Worm (Caenorhabditis elegans) whole organism, L4 larva: ENCODE results near the gene C56C10.7.

Experiments
- D1046.2 ChIP-seq: fragments of 200-800 bp; sonication (Bioruptor generic); IDR thresholded peaks from 2 replicates; pipeline ENCODE4 v1.3.6; 2022; ENCODE audit warnings: missing genetic modification characterization, missing compliant biosample characterization
- Y48G9A.11 ChIP-seq: fragments of 200-800 bp; sonication (Bioruptor generic); IDR thresholded peaks from 2 replicates; pipeline ENCODE4 v1.3.6; 2022; ENCODE audit warnings: missing genetic modification reagents, missing genetic modification characterization, missing compliant biosample characterization
- ZK337.2 ChIP-seq: fragments of 200-800 bp; sonication (Bioruptor generic); IDR thresholded peaks from 2 replicates; pipeline ENCODE4 v1.3.6; 2022; ENCODE audit warnings: missing genetic modification reagents, missing genetic modification characterization, missing compliant biosample characterization
- aha-1 ChIP-seq: fragments of 150-350 bp; peaks from one replicate; lab custom pipeline; 2014; ENCODE audit warnings: missing biosample characterization, missing genetic modification characterization
- ama-1 ChIP-seq: fragments of 150-350 bp; optimal IDR thresholded peaks from 2 replicates; lab custom pipeline; 2014; ENCODE audit warnings: inconsistent platforms, mixed read lengths
- ceh-44 ChIP-seq: fragments of 200-800 bp; sonication (Bioruptor generic); IDR thresholded peaks from 2 replicates; pipeline ENCODE4 v1.3.6; 2022; ENCODE audit warnings: missing genetic modification reagents, missing genetic modification characterization, missing compliant biosample characterization
- ceh-82 ChIP-seq: sonication (generic microtip); optimal IDR thresholded peaks from 2 replicates; lab custom pipeline; 2017; ENCODE audit warnings: missing biosample characterization, missing genetic modification characterization
- cey-2 ChIP-seq: sonication (generic microtip); optimal IDR thresholded peaks from 3 replicates; lab custom pipeline; 2017; ENCODE audit warnings: missing genetic modification characterization, mild to moderate bottlenecking, missing compliant biosample characterization, antibody characterized with exemption, borderline replicate concordance; ENCODE audit not compliant: insufficient read depth
- daf-16 ChIP-seq, 3 experiments: sonication (generic microtip); optimal IDR thresholded peaks; 2 replicates each; lab custom pipeline; 2016 to 2017; ENCODE audit warnings: missing genetic modification characterization in 3 of 3, missing genetic modification reagents in 3 of 3, mild to moderate bottlenecking in 2 of 3, missing compliant biosample characterization in 2 of 3, missing biosample characterization in 1 of 3, moderate library complexity in 1 of 3
- daf-19 ChIP-seq: fragments of 200-800 bp; sonication (Bioruptor generic); conservative IDR thresholded peaks from 2 replicates; pipeline ENCODE4 v1.3.6; 2022; ENCODE audit warnings: missing genetic modification characterization, missing compliant biosample characterization
- dmd-6 ChIP-seq: fragments of 200-800 bp; sonication (Bioruptor generic); IDR thresholded peaks from 2 replicates; pipeline ENCODE4 v1.3.6; 2022; ENCODE audit warnings: missing genetic modification reagents, missing genetic modification characterization, missing compliant biosample characterization
- duxl-1 ChIP-seq: sonication (generic microtip); optimal IDR thresholded peaks from 2 replicates; lab custom pipeline; 2016; ENCODE audit warnings: mild to moderate bottlenecking, missing genetic modification characterization, moderate library complexity, missing compliant biosample characterization; ENCODE audit not compliant: poor library complexity
- dve-1 ChIP-seq: sonication (generic microtip); optimal IDR thresholded peaks from 2 replicates; lab custom pipeline; 2017; ENCODE audit warnings: antibody characterized with exemption, mild to moderate bottlenecking, missing genetic modification characterization, missing compliant biosample characterization; ENCODE audit not compliant: insufficient read depth
- egl-43 ChIP-seq: fragments of 200-800 bp; sonication (Bioruptor generic); IDR thresholded peaks from 2 replicates; pipeline ENCODE4 v1.3.6; 2022; ENCODE audit warnings: missing genetic modification reagents, missing genetic modification characterization, missing compliant biosample characterization
- hlh-11 ChIP-seq: fragments of 200-800 bp; sonication (Bioruptor generic); optimal IDR thresholded peaks from 2 replicates; lab custom pipeline; 2018; ENCODE audit warnings: mild to moderate bottlenecking, missing genetic modification characterization, missing compliant biosample characterization
- hlh-30 ChIP-seq: sonication (generic microtip); optimal IDR thresholded peaks from 2 replicates; lab custom pipeline; 2017; ENCODE audit warnings: antibody characterized with exemption, mild to moderate bottlenecking, missing genetic modification characterization, missing compliant biosample characterization; ENCODE audit not compliant: insufficient read depth
- lim-7 ChIP-seq: fragments of 200-800 bp; sonication (Bioruptor generic); IDR thresholded peaks from 2 replicates; pipeline ENCODE4 v1.3.6; 2022; ENCODE audit warnings: missing genetic modification characterization, missing compliant biosample characterization
- lin-1 ChIP-seq: fragments of 200-800 bp; sonication (Bioruptor generic); IDR thresholded peaks from 2 replicates; pipeline ENCODE4 v1.3.6; 2022; ENCODE audit warnings: missing genetic modification reagents, missing genetic modification characterization, missing compliant biosample characterization
- lin-29 ChIP-seq: fragments of 200-800 bp; sonication (Bioruptor generic); IDR thresholded peaks from 2 replicates; pipeline ENCODE4 v1.3.6; 2022; ENCODE audit warnings: missing genetic modification reagents, missing genetic modification characterization, missing compliant biosample characterization
- lin-38 ChIP-seq: fragments of 200-800 bp; sonication (Bioruptor generic); IDR thresholded peaks from 2 replicates; pipeline ENCODE4 v1.3.6; 2022; ENCODE audit warnings: missing genetic modification reagents, missing genetic modification characterization, missing compliant biosample characterization
- lir-3 ChIP-seq: sonication (generic microtip); optimal IDR thresholded peaks from 2 replicates; lab custom pipeline; 2016; ENCODE audit warnings: mild to moderate bottlenecking, missing genetic modification characterization, missing compliant biosample characterization
- mes-2 ChIP-seq: sonication (generic microtip); optimal IDR thresholded peaks from 2 replicates; lab custom pipeline; 2016; ENCODE audit warnings: missing genotype, mild to moderate bottlenecking, missing genetic modification characterization, missing compliant biosample characterization; ENCODE audit not compliant: poor library complexity, severe bottlenecking
- nhr-11 ChIP-seq: fragments of 150-350 bp; optimal IDR thresholded peaks from 2 replicates; lab custom pipeline; 2014; ENCODE audit warnings: missing biosample characterization, missing genetic modification characterization
- nhr-6 ChIP-seq: fragments of 150-350 bp; optimal IDR thresholded peaks from 2 replicates; lab custom pipeline; 2014; ENCODE audit warnings: missing biosample characterization, missing genetic modification characterization
- php-3 ChIP-seq: fragments of 200-800 bp; sonication (Bioruptor generic); IDR thresholded peaks from 2 replicates; pipeline ENCODE4 v1.3.6; 2022; ENCODE audit warnings: missing genetic modification reagents, missing genetic modification characterization, missing compliant biosample characterization
- rbr-2 ChIP-seq: sonication (generic microtip); optimal IDR thresholded peaks from 2 replicates; lab custom pipeline; 2016; ENCODE audit warnings: missing genotype, missing genetic modification characterization, missing compliant biosample characterization
- sdz-12 ChIP-seq: fragments of 200-800 bp; sonication (Bioruptor generic); optimal IDR thresholded peaks from 2 replicates; lab custom pipeline; 2018; ENCODE audit warnings: mild to moderate bottlenecking, missing genetic modification characterization, missing compliant biosample characterization
- skn-1 ChIP-seq: fragments of 150-350 bp; optimal IDR thresholded peaks from 2 replicates; lab custom pipeline; 2014; ENCODE audit warnings: missing biosample characterization, missing genetic modification characterization
- tag-97 ChIP-seq: fragments of 200-800 bp; sonication (Bioruptor generic); IDR thresholded peaks from 2 replicates; pipeline ENCODE4 v1.3.6; 2022; ENCODE audit warnings: missing genetic modification characterization, missing compliant biosample characterization
- tra-1 ChIP-seq: fragments of 200-800 bp; sonication (Bioruptor generic); IDR thresholded peaks from 2 replicates; pipeline ENCODE4 v1.3.6; 2022; ENCODE audit warnings: missing genetic modification reagents, missing genetic modification characterization, missing compliant biosample characterization
- unc-62 ChIP-seq, 3 experiments: fragments of 150-350 bp in 1 of 3; sonication (generic microtip); optimal IDR thresholded peaks in 2 of 3; peaks in 1 of 3; 1 replicate in 1 of 3; 2 replicates in 2 of 3; lab custom pipeline; 2014 to 2017; ENCODE audit warnings: missing biosample characterization in 3 of 3, missing genetic modification characterization in 3 of 3, missing genetic modification reagents in 3 of 3, missing genotype in 1 of 3
- zfp-3 ChIP-seq: fragments of 200-800 bp; sonication (Bioruptor generic); conservative IDR thresholded peaks from 2 replicates; pipeline ENCODE4 v1.3.6; 2022; ENCODE audit warnings: missing genetic modification reagents, missing genetic modification characterization, missing compliant biosample characterization

C56C10.7 gene

ce11 chrII:6562203-6562867, 25.0 kb downstream of the C56C10.7 start (continued):
- TF ChIP-seq lir-3 (tag; lab: Kevin White, UChicago) (no peak), ceh-44 (GFP tag; lab: Robert Waterston, UW) (no peak), egl-43 (GFP tag; lab: Robert Waterston, UW) (no peak), D1046.2 (GFP tag; lab: Robert Waterston, UW) (no peak), lim-7 (GFP tag; lab: Robert Waterston, UW) (no peak), lin-29 (GFP tag; lab: Robert Waterston, UW) (0 out of 2 replicates have a peak, but pooled peaks have one; percentile 37), lin-38 (GFP tag; lab: Robert Waterston, UW) (no peak), unc-62 (GFP tag; optimal IDR thresholded peaks at IDR 0.05 in 1 of 2; lab: Kevin White, UChicago) (peak in 1 of 2 experiments; percentile 92), unc-62 (tag; optimal IDR thresholded peaks at IDR 0.05; lab: Kevin White, UChicago) (no peak), Y48G9A.11 (GFP tag; lab: Robert Waterston, UW) (no peak), mes-2 (no peak), tag-97 (no peak), dve-1 (tag; lab: Kevin White, UChicago) (peak; percentile 27), duxl-1 (no peak), hlh-11 (peak; percentile 61), ceh-82 (no peak), cey-2 (peak; percentile 82), nhr-6 (tag; lab: Kevin White, UChicago) (no peak), sdz-12 (GFP tag; lab: Kevin White, UChicago) (no peak), ama-1 (lab: Kevin White, UChicago) (peak; percentile 10), php-3 (GFP tag; lab: Robert Waterston, UW) (no peak), skn-1 (tag; lab: Kevin White, UChicago) (no peak)

- TF ChIP-seq dmd-6 (GFP tag; lab: Robert Waterston, UW) (0 out of 2 replicates have a peak, but pooled peaks have one; percentile 12), egl-43 (GFP tag; lab: Robert Waterston, UW) (no peak), lin-1 (GFP tag; lab: Robert Waterston, UW) (no peak), daf-19 (GFP tag; lab: Robert Waterston, UW) (no peak), daf-16 (GFP tag; optimal IDR thresholded peaks at IDR 0.05; lab: Kevin White, UChicago) (no peak), daf-16 (tag; optimal IDR thresholded peaks at IDR 0.05; lab: Kevin White, UChicago) (peak; percentile 20), nhr-11 (tag; lab: Kevin White, UChicago) (peak; percentile 35), dve-1 (tag; lab: Kevin White, UChicago) (peak; percentile 18), ama-1 (lab: Kevin White, UChicago) (peak; percentile 79), hlh-11 (peak; percentile 10), tra-1 (0 out of 2 replicates have a peak, but pooled peaks have one; percentile 54), hlh-30 (tag; lab: Kevin White, UChicago) (peak; percentile 91), ZK337.2 (GFP tag; lab: Robert Waterston, UW) (0 out of 2 replicates have a peak, but pooled peaks have one; percentile 3)
Observed at ce11 chrII:6561300-6561699, 26.1 kb downstream of the C56C10.7 start, which contains the start of gene F18C5.10. TSS of gene F18C5.10 (minus strand) at chrII:6561444.

ce11 chrII:6560291-6560690, 27.1 kb downstream of the C56C10.7 start:
- no peak for TF ChIP-seq rbr-2 (tag; lab: Kevin White, UChicago)
- TF ChIP-seq aha-1 = peak; percentile 74
- peak in 1 of 2 experiments; percentile 67 for TF ChIP-seq unc-62 (GFP tag; optimal IDR thresholded peaks at IDR 0.05 in 1 of 2; lab: Kevin White, UChicago)
- no peak for TF ChIP-seq unc-62 (tag; optimal IDR thresholded peaks at IDR 0.05; lab: Kevin White, UChicago)

ce11 chrII:6558887-6559286, 28.5 kb downstream of the C56C10.7 start:
- peak in 1 of 2 experiments; percentile 23 for TF ChIP-seq daf-16 (GFP tag; optimal IDR thresholded peaks at IDR 0.05; lab: Kevin White, UChicago)
- TF ChIP-seq daf-16 (tag; optimal IDR thresholded peaks at IDR 0.05; lab: Kevin White, UChicago) = no peak
- 0 out of 2 replicates have a peak, but pooled peaks have one; percentile 15 for TF ChIP-seq zfp-3
- TF ChIP-seq duxl-1 = no peak
